Worm (Caenorhabditis elegans): ENCODE results near the gene W04D12.1.

DNA sequence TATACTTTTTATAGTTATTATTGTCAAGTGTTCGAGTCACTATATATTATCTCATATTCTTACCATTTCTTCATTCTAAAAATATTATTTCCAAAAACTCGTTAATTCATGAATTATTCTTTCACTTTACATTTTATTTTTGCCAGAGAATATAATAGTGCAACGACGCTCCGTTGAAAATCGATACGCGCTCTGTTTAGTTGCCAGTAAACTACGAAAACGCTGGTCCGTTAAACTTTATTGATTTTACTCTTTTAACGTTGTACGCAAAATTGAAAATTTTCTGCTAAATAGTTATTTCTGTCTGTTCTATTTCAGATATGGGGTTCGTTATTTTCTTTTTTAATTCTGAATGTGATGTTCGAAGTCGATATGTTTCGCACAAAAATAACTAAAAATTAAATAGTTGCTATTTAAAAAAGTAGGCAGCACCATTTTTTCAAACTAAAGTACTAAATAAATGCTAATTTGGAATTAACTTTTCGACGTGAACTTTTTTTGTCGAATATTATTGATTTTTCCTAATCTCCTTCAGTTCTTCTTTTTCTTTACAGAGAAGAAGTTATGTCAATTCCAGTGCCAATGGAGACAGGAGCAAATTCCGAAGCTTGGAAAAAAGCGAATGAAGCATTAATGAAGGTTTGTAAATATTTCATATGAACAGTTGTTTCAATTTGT is 42.7 kb downstream of the W04D12.1 start, which contains the start of gene hpo-10:
- TF ChIP-seq dao-5 (tag; optimal IDR thresholded peaks at IDR 0.05) (no peak), him-1 (tag; optimal IDR thresholded peaks at IDR 0.05) (no peak)

Data from whole organism, L4/young adult.